Worm (Caenorhabditis elegans): ENCODE data around the gene lgc-23.

- TF ChIP-seq mdl-1 (tag; optimal IDR thresholded peaks at IDR 0.05) (no peak), ctbp-1 (GFP tag; IDR thresholded peaks at IDR 0.05) (no peak), jun-1 (tag; optimal IDR thresholded peaks at IDR 0.05) (no peak), nhr-77 (tag; optimal IDR thresholded peaks at IDR 0.05) (no peak), vab-7 (GFP tag; IDR thresholded peaks at IDR 0.05) (no peak), dmd-8 (GFP tag; IDR thresholded peaks at IDR 0.05) (no peak), nhr-28 (tag; optimal IDR thresholded peaks at IDR 0.05) (peak; percentile 18), daf-12 (tag; optimal IDR thresholded peaks at IDR 0.05) (no peak), ama-1 (optimal IDR thresholded peaks at IDR 0.05) (no peak), unc-62 (GFP tag; optimal IDR thresholded peaks at IDR 0.05 in 1 of 2) (no peak), unc-62 (tag; optimal IDR thresholded peaks at IDR 0.05) (no peak)
Measured at ce11 chrX:12038728-12039127, 26.3 kb upstream of the lgc-23 start.

Measured in whole organism, L4 larva.